Fruit fly (Drosophila melanogaster) whole organism, wandering third instar larva: ENCODE data around the gene MAGE.
A peak's percentile ranks its signal among the peaks of the same experiment; 100 is the strongest.

Source experiments
- Abd-B ChIP-seq: fragments of >200 bp; optimal IDR thresholded peaks from 2 replicates; lab custom pipeline; 2017; ENCODE audit warnings: missing biosample characterization, missing genetic modification characterization
- CG32264 ChIP-seq: fragments of 200-800 bp; sonication (Bioruptor generic); optimal IDR thresholded peaks from 2 replicates; lab custom pipeline; 2016; ENCODE audit warnings: missing biosample characterization, missing genetic modification characterization
- CG9705 ChIP-seq: fragments of 200-800 bp; sonication (Bioruptor generic); optimal IDR thresholded peaks from 2 replicates; lab custom pipeline; 2018; ENCODE audit warnings: missing biosample characterization, mild to moderate bottlenecking, missing genetic modification characterization
- CrebA ChIP-seq: fragments of 200-800 bp; sonication (Bioruptor generic); optimal IDR thresholded peaks from 2 replicates; lab custom pipeline; 2016; ENCODE audit warnings: missing biosample characterization, mild to moderate bottlenecking, missing genetic modification characterization, borderline replicate concordance
- Dif ChIP-seq: fragments of 200-275, 200-300 bp; sonication (Bioruptor generic); optimal IDR thresholded peaks from 2 replicates; lab custom pipeline; 2018; ENCODE audit warnings: missing biosample characterization, missing genetic modification characterization; ENCODE audit not compliant: partially characterized antibody
- GATAd ChIP-seq: sonication (Bioruptor generic); optimal IDR thresholded peaks from 2 replicates; lab custom pipeline; 2016; ENCODE audit warnings: missing biosample characterization, missing genetic modification characterization
- HLH106 ChIP-seq: fragments of 200-800 bp; optimal IDR thresholded peaks from 3 replicates; lab custom pipeline; 2019; ENCODE audit warnings: missing biosample characterization, mild to moderate bottlenecking, missing genetic modification characterization, moderate library complexity
- Hnf4 ChIP-seq: fragments of 200-800 bp; sonication (Bioruptor generic); optimal IDR thresholded peaks from 2 replicates; lab custom pipeline; 2016; ENCODE audit warnings: missing biosample characterization, mild to moderate bottlenecking, missing genetic modification characterization
- Hr83 ChIP-seq: fragments of 200-300 bp; sonication (Bioruptor generic); optimal IDR thresholded peaks from 2 replicates; lab custom pipeline; 2016; ENCODE audit warnings: missing biosample characterization, mild to moderate bottlenecking, missing genetic modification characterization, moderate library complexity; ENCODE audit not compliant: poor library complexity, severe bottlenecking
- Jra ChIP-seq: sonication (Bioruptor generic); optimal IDR thresholded peaks from 2 replicates; lab custom pipeline; 2016; ENCODE audit warnings: missing biosample characterization, missing genetic modification characterization
- Mio ChIP-seq: sonication (Bioruptor generic); optimal IDR thresholded peaks from 2 replicates; lab custom pipeline; 2016; ENCODE audit warnings: missing biosample characterization, missing genetic modification characterization
- Myc ChIP-seq: fragments of >200 bp; optimal IDR thresholded peaks from 2 replicates; lab custom pipeline; 2017
- N ChIP-seq: fragments of >200 bp; optimal IDR thresholded peaks from 2 replicates; lab custom pipeline; 2018; ENCODE audit warnings: missing biosample characterization, missing external identifiers, missing genetic modification characterization
- OdsH ChIP-seq: fragments of 200-800 bp; sonication (Bioruptor generic); optimal IDR thresholded peaks from 2 replicates; lab custom pipeline; 2016; ENCODE audit warnings: missing biosample characterization, mild to moderate bottlenecking, missing genetic modification characterization
- Rel ChIP-seq, 2 experiments: fragments of 200-800 bp; sonication (Bioruptor generic) in 1 of 2; optimal IDR thresholded peaks; 2 replicates in 1 of 2; 3 replicates in 1 of 2; lab custom pipeline; 2016 to 2019; ENCODE audit warnings: mild to moderate bottlenecking in 2 of 2, missing biosample characterization in 2 of 2, missing genetic modification characterization in 2 of 2, moderate library complexity in 1 of 2
- Sp1 ChIP-seq: fragments of 200-800 bp; sonication (Bioruptor generic); optimal IDR thresholded peaks from 3 replicates; lab custom pipeline; 2019; ENCODE audit warnings: missing biosample characterization, mild to moderate bottlenecking, missing genetic modification characterization, moderate library complexity
- br ChIP-seq: fragments of 200-800 bp; sonication (Bioruptor generic); optimal IDR thresholded peaks from 2 replicates; lab custom pipeline; 2016; ENCODE audit warnings: missing biosample characterization, missing genetic modification characterization
- dl ChIP-seq, 2 experiments: fragments of 175-275, 200-275 bp in 1 of 2; fragments of 200-275 bp in 1 of 2; sonication (Bioruptor generic); optimal IDR thresholded peaks; lab custom pipeline; 2018; ENCODE audit warnings: mild to moderate bottlenecking in 2 of 2, missing biosample characterization in 2 of 2, missing genetic modification characterization in 2 of 2, moderate library complexity in 2 of 2; ENCODE audit not compliant: partially characterized antibody in 2 of 2, insufficient read depth in 1 of 2
- dmrt93B ChIP-seq: fragments of 200-800 bp; sonication (Bioruptor generic); optimal IDR thresholded peaks from 2 replicates; lab custom pipeline; 2018; ENCODE audit warnings: missing biosample characterization, mild to moderate bottlenecking, missing genetic modification characterization
- dsf ChIP-seq: sonication (Bioruptor generic); optimal IDR thresholded peaks from 2 replicates; lab custom pipeline; 2016; ENCODE audit warnings: missing biosample characterization, missing genetic modification characterization, borderline replicate concordance
- ey ChIP-seq: fragments of 200-800 bp; sonication (Bioruptor generic); optimal IDR thresholded peaks from 2 replicates; lab custom pipeline; 2016; ENCODE audit warnings: missing biosample characterization, missing genetic modification characterization
- foxo ChIP-seq, 2 experiments: fragments of 200-800 bp; sonication (Bioruptor generic); optimal IDR thresholded peaks; 2 replicates in 1 of 2; 3 replicates in 1 of 2; lab custom pipeline; 2016 to 2017; ENCODE audit warnings: missing biosample characterization in 2 of 2, missing genetic modification characterization in 2 of 2
- lola ChIP-seq: fragments of >200 bp; optimal IDR thresholded peaks from 2 replicates; lab custom pipeline; 2017; ENCODE audit warnings: missing biosample characterization, missing genetic modification characterization
- pan ChIP-seq: fragments of >200 bp; optimal IDR thresholded peaks from 2 replicates; lab custom pipeline; 2017
- psq ChIP-seq: fragments of 200-800 bp; sonication (Bioruptor generic); optimal IDR thresholded peaks from 3 replicates; lab custom pipeline; 2017; ENCODE audit warnings: missing biosample characterization, mild to moderate bottlenecking, missing genetic modification characterization, moderate library complexity
- rgr ChIP-seq: fragments of 200-800 bp; sonication (Bioruptor generic); optimal IDR thresholded peaks from 3 replicates; lab custom pipeline; 2016; ENCODE audit warnings: missing biosample characterization, mild to moderate bottlenecking, missing genetic modification characterization
- tai ChIP-seq: sonication (Bioruptor generic); optimal IDR thresholded peaks from 2 replicates; lab custom pipeline; 2016; ENCODE audit warnings: missing biosample characterization, missing genetic modification characterization
- woc ChIP-seq: sonication (Bioruptor generic); optimal IDR thresholded peaks from 2 replicates; lab custom pipeline; 2016; ENCODE audit warnings: missing biosample characterization, mild to moderate bottlenecking, missing genetic modification characterization

Gene MAGE

DNA sequence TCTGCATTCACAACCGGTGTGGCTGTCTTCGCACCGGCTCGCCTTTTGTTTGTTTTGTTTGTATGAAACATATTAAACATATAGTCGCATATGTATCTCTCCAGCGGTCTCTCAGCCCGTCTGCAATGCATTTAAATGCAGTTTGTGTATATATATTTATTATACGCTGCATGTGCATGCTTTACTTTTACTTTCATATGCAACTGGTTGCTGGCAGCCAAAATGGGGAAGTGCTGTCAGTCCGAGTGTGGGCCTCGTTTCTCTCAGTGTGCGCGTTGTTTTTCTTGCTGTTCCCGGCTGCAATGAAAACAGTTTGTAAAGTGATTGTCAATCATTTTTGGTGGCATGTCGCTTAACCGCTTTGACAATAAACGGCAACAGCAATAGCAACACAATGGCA is 4.6 kb upstream of the MAGE start:
- TF ChIP-seq Rel (GFP tag; optimal IDR thresholded peaks at IDR 0.05; lab: Kevin White, UChicago) (no peak), Rel (tag; optimal IDR thresholded peaks at IDR 0.05; lab: Kevin White, UChicago) (no peak), Myc (lab: Kevin White, UChicago) (no peak), dsf (no peak), ey (GFP tag; lab: Kevin White, UChicago) (no peak), Sp1 (GFP tag; lab: Kevin White, UChicago) (no peak), CG32264 (GFP tag; lab: Kevin White, UChicago) (no peak), Hr83 (GFP tag; lab: Kevin White, UChicago) (no peak), psq (GFP tag; lab: Kevin White, UChicago) (no peak), N (GFP tag; lab: Kevin White, UChicago) (no peak), dl (GFP tag; optimal IDR thresholded peaks at IDR 0.05; lab: Kevin White, UChicago; ENCODE audit: insufficient read depth in 1 of 2, partially characterized antibody in 2 of 2) (no peak), Abd-B (no peak), Jra (GFP tag; lab: Kevin White, UChicago) (no peak), rgr (GFP tag; lab: Kevin White, UChicago) (no peak), pan (no peak), Hnf4 (GFP tag; lab: Kevin White, UChicago) (no peak), Mio (no peak), CG9705 (GFP tag; lab: Kevin White, UChicago) (no peak), GATAd (no peak)
- TF ChIP-seq, all 38 proteins: peak for 0

DNA sequence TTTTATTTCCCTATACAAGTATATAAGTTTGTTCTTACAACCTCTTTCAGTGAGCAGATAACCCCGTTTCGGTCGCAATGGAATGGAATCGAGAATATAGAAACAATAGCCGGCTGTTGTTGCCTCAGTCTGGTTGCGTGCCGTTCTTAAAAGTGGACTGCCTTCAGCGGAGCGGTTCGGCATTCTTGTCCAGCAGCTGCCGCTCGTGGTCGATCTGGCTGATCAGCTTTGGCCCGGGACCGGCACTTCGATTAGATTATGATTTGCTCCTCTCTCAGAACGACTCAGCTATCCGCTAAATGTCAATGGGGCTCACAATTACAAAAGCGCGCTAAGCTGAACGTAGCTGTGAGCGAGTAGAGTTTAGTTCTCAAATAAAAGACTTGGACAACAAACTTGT is 2.1 kb upstream of the MAGE start:
- TF ChIP-seq OdsH (GFP tag; lab: Kevin White, UChicago) (no peak), Mio (no peak), Hr83 (GFP tag; lab: Kevin White, UChicago) (no peak), GATAd (no peak), rgr (GFP tag; lab: Kevin White, UChicago) (no peak), Dif (no peak), CG32264 (GFP tag; lab: Kevin White, UChicago) (no peak), Jra (GFP tag; lab: Kevin White, UChicago) (no peak), CrebA (GFP tag; lab: Kevin White, UChicago) (no peak), Rel (GFP tag; optimal IDR thresholded peaks at IDR 0.05; lab: Kevin White, UChicago) (no peak), Rel (tag; optimal IDR thresholded peaks at IDR 0.05; lab: Kevin White, UChicago) (no peak), Sp1 (GFP tag; lab: Kevin White, UChicago) (no peak), dsf (no peak), woc (GFP tag; lab: Kevin White, UChicago) (no peak), Abd-B (no peak), foxo (GFP tag; optimal IDR thresholded peaks at IDR 0.05; lab: Kevin White, UChicago) (no peak)

DNA sequence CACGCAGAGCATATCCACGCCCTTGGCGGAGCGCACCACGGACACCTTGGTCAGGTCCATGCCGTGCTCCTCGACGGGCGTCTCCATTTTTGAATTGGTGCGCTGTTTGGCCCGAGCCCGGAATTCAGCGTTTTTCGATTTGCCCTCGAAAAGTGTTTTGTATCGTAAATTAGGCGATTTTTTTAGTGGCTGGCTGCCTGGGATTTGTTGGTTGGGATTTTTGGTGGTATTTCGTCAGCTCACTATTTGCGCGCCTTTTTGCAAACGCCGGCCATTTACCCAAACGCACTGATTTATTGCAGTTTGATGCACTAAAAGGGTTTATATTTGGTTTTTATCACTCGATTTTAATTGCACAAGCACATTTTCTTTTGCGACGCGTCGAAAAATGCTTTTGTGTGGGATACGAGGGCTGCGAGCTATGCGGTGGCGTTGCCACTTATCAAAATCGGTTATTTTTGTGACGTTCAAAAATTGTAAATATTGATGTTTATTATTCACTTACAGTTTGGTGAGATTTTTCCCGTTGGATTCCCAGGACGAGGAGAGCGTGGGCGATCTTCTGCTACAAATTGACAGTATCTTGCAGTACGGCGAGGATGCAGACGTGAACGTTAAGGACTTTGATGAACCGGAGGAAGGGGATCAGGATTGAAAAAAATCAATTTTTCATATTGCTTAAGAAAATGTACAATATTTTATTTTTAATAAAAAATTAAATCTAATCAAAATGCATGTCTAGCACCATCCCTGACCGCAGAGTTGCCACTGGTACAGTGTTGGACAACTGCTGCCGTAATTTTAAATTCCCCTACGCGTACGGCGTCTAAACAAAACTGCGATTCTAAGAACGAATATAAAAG is 4.2 kb downstream of the MAGE start, which contains the start of the genes gfzf and Sas-4:
gfzf (minus strand) TSS at position 425 of the 863 bp plus-strand sequence.
Sas-4 (plus strand) TSS at position 824 of the 863 bp plus-strand sequence.
- peak; percentile 69 for TF ChIP-seq dmrt93B (GFP tag; lab: Kevin White, UChicago)
- TF ChIP-seq Rel (GFP tag; optimal IDR thresholded peaks at IDR 0.05; lab: Kevin White, UChicago), result no peak
- TF ChIP-seq Rel (tag; optimal IDR thresholded peaks at IDR 0.05; lab: Kevin White, UChicago), result peak; percentile 13
- peak in 1 of 2 experiments; percentile 81 for TF ChIP-seq foxo (GFP tag; optimal IDR thresholded peaks at IDR 0.05; lab: Kevin White, UChicago)
- peak; percentile 33 for TF ChIP-seq dsf
- TF ChIP-seq Hr83 (GFP tag; lab: Kevin White, UChicago), result peak; percentile 23
- TF ChIP-seq OdsH (GFP tag; lab: Kevin White, UChicago), result peak; percentile 52
- TF ChIP-seq Myc (lab: Kevin White, UChicago), result peak; percentile 15
- TF ChIP-seq woc (GFP tag; lab: Kevin White, UChicago), result no peak
- peak; percentile 46 for TF ChIP-seq psq (GFP tag; lab: Kevin White, UChicago)
- TF ChIP-seq Abd-B, result no peak
- no peak for TF ChIP-seq lola (GFP tag; lab: Kevin White, UChicago)
- TF ChIP-seq CG9705 (GFP tag; lab: Kevin White, UChicago), result peak; percentile 33
- peak; percentile 77 for TF ChIP-seq HLH106 (tag; lab: Kevin White, UChicago)
- TF ChIP-seq ey (GFP tag; lab: Kevin White, UChicago), result peak; percentile 55
- TF ChIP-seq Sp1 (GFP tag; lab: Kevin White, UChicago), result peak; percentile 51
- TF ChIP-seq tai (GFP tag; lab: Kevin White, UChicago), result no peak
- TF ChIP-seq br (GFP tag; lab: Kevin White, UChicago), result no peak
- TF ChIP-seq GATAd, result peak; percentile 60
